Worm (Caenorhabditis elegans) whole organism, young adult: ENCODE data around the gene mtrf-1L.
"Not testable (repeated sequence)": the region's sequence is repeated elsewhere in the genome, so short reads cannot be mapped to it uniquely, and the experiment has no call there.

Source experiments
- B0035.1 ChIP-seq: sonication (generic microtip); optimal IDR thresholded peaks from 2 replicates; lab custom pipeline; 2016; ENCODE audit warnings: missing genetic modification characterization, mild to moderate bottlenecking, missing compliant biosample characterization, missing genotype, missing genetic modification reagents
- F22D6.2 ChIP-seq: sonication (generic microtip); optimal IDR thresholded peaks from 2 replicates; lab custom pipeline; 2016; ENCODE audit warnings: mild to moderate bottlenecking, missing genetic modification characterization, missing compliant biosample characterization
- F33H1.4 ChIP-seq: fragments of 200-800 bp; sonication (Bioruptor generic); IDR thresholded peaks from 2 replicates; pipeline ENCODE4 v1.3.6; 2022; ENCODE audit warnings: missing genetic modification reagents, missing genetic modification characterization, missing compliant biosample characterization
- F39B2.1 ChIP-seq: fragments of 200-800 bp; sonication (Bioruptor generic); IDR thresholded peaks from 2 replicates; pipeline ENCODE4 v1.3.6; 2022; ENCODE audit warnings: missing genetic modification reagents, missing genetic modification characterization, missing compliant biosample characterization
- F52B5.7 ChIP-seq: sonication (generic microtip); optimal IDR thresholded peaks from 2 replicates; lab custom pipeline; 2016; ENCODE audit warnings: mild to moderate bottlenecking, missing genetic modification characterization, missing compliant biosample characterization
- T07F8.4 ChIP-seq: sonication (generic microtip); optimal IDR thresholded peaks from 2 replicates; lab custom pipeline; 2016; ENCODE audit warnings: mild to moderate bottlenecking, missing genetic modification characterization, moderate library complexity, missing compliant biosample characterization
- Y67H2A.10 ChIP-seq: fragments of 200-800 bp; sonication (Bioruptor generic); conservative IDR thresholded peaks from 2 replicates; pipeline ENCODE4 v1.3.6; 2022; ENCODE audit warnings: missing genetic modification reagents, missing genetic modification characterization, missing compliant biosample characterization
- ama-1 ChIP-seq, 3 experiments: fragments of 150-350 bp in 1 of 3; sonication (generic microtip) in 2 of 3; optimal IDR thresholded peaks; 2 replicates each; lab custom pipeline; 2014 to 2018; ENCODE audit warnings: missing biosample characterization in 2 of 3, missing genetic modification characterization in 2 of 3, missing genetic modification reagents in 2 of 3
- aptf-2 ChIP-seq: fragments of 200-800 bp; sonication (Bioruptor generic); conservative IDR thresholded peaks from 2 replicates; pipeline ENCODE4 v1.3.6; 2022; ENCODE audit warnings: missing genetic modification reagents, missing genetic modification characterization, missing compliant biosample characterization
- atf-7 ChIP-seq: sonication (generic microtip); optimal IDR thresholded peaks from 2 replicates; lab custom pipeline; 2017; ENCODE audit warnings: mild to moderate bottlenecking, missing genetic modification characterization, missing compliant biosample characterization
- attf-3 ChIP-seq: fragments of 200-800 bp; sonication (Bioruptor generic); conservative IDR thresholded peaks from 2 replicates; pipeline ENCODE4 v1.3.6; 2022; ENCODE audit warnings: missing genetic modification reagents, missing genetic modification characterization, missing compliant biosample characterization
- attf-5 ChIP-seq: fragments of 200-800 bp; sonication (Bioruptor generic); optimal IDR thresholded peaks from 2 replicates; lab custom pipeline; 2018; ENCODE audit warnings: mild to moderate bottlenecking, missing genetic modification characterization, missing compliant biosample characterization
- bed-2 ChIP-seq: fragments of 200-800 bp; sonication (Bioruptor generic); IDR thresholded peaks from 2 replicates; pipeline ENCODE4 v1.3.6; 2022; ENCODE audit warnings: missing genetic modification reagents, missing genetic modification characterization, missing compliant biosample characterization
- ceh-100 ChIP-seq: fragments of 200-800 bp; sonication (Bioruptor generic); IDR thresholded peaks from 2 replicates; pipeline ENCODE4 v1.3.6; 2022; ENCODE audit warnings: missing genetic modification reagents, missing genetic modification characterization, missing compliant biosample characterization
- ceh-91 ChIP-seq: fragments of 200-800 bp; sonication (Bioruptor generic); IDR thresholded peaks from 2 replicates; pipeline ENCODE4 v1.3.6; 2022; ENCODE audit warnings: missing genetic modification reagents, missing genetic modification characterization, missing compliant biosample characterization
- egl-18 ChIP-seq: fragments of 200-800 bp; sonication (Bioruptor generic); IDR thresholded peaks from 2 replicates; pipeline ENCODE4 v1.3.6; 2022; ENCODE audit warnings: missing genetic modification reagents, missing genetic modification characterization, missing compliant biosample characterization
- egrh-3 ChIP-seq: fragments of 200-800 bp; sonication (Bioruptor generic); IDR thresholded peaks from 2 replicates; pipeline ENCODE4 v1.3.6; 2022; ENCODE audit warnings: missing genetic modification reagents, missing genetic modification characterization, missing compliant biosample characterization
- ekl-4 ChIP-seq: fragments of 200-800 bp; sonication (Bioruptor generic); IDR thresholded peaks from 2 replicates; pipeline ENCODE4 v1.3.6; 2022; ENCODE audit warnings: missing genetic modification reagents, missing genetic modification characterization, missing compliant biosample characterization
- lin-26 ChIP-seq: fragments of 200-800 bp; sonication (Bioruptor generic); IDR thresholded peaks from 2 replicates; pipeline ENCODE4 v1.3.6; 2022; ENCODE audit warnings: missing genetic modification reagents, missing genetic modification characterization, missing compliant biosample characterization
- lsl-1 ChIP-seq: fragments of 200-800 bp; sonication (Bioruptor generic); optimal IDR thresholded peaks from 2 replicates; lab custom pipeline; 2018; ENCODE audit warnings: mild to moderate bottlenecking, missing genetic modification characterization, moderate library complexity, missing compliant biosample characterization
- madf-3 ChIP-seq: fragments of 200-800 bp; sonication (Bioruptor generic); IDR thresholded peaks from 2 replicates; pipeline ENCODE4 v1.3.6; 2022; ENCODE audit warnings: missing genetic modification reagents, missing genetic modification characterization, missing compliant biosample characterization
- madf-8 ChIP-seq: fragments of 200-800 bp; sonication (Bioruptor generic); conservative IDR thresholded peaks from 2 replicates; pipeline ENCODE4 v1.3.6; 2022; ENCODE audit warnings: missing genetic modification reagents, missing genetic modification characterization, missing compliant biosample characterization
- mel-28 ChIP-seq: sonication (generic microtip); optimal IDR thresholded peaks from 2 replicates; lab custom pipeline; 2016; ENCODE audit warnings: borderline replicate concordance, mild to moderate bottlenecking, missing genetic modification characterization, missing compliant biosample characterization
- nfyb-1 ChIP-seq: fragments of 200-800 bp; sonication (Bioruptor generic); IDR thresholded peaks from 2 replicates; pipeline ENCODE4 v1.3.6; 2022; ENCODE audit warnings: missing genetic modification reagents, missing genetic modification characterization, missing compliant biosample characterization
- repo-1 ChIP-seq: sonication (generic microtip); optimal IDR thresholded peaks from 2 replicates; lab custom pipeline; 2017; ENCODE audit warnings: mild to moderate bottlenecking, missing genetic modification characterization, missing compliant biosample characterization
- snpc-3.4 ChIP-seq: sonication (generic microtip); optimal IDR thresholded peaks from 2 replicates; lab custom pipeline; 2017; ENCODE audit warnings: missing genetic modification characterization, mild to moderate bottlenecking, missing compliant biosample characterization, antibody characterized with exemption, moderate library complexity, missing genotype, missing genetic modification reagents
- snpc-4 ChIP-seq, 5 experiments: fragments of 150-350 bp in 1 of 5; sonication (generic microtip) in 4 of 5; optimal IDR thresholded peaks; 2 replicates each; lab custom pipeline; 2014 to 2018; ENCODE audit warnings: missing genetic modification characterization in 5 of 5, missing biosample characterization in 3 of 5, antibody characterized with exemption in 2 of 5, mild to moderate bottlenecking in 2 of 5, missing compliant biosample characterization in 2 of 5, missing genotype in 2 of 5, moderate library complexity in 2 of 5, missing genetic modification reagents in 1 of 5
- somi-1 ChIP-seq: fragments of 200-800 bp; sonication (Bioruptor generic); optimal IDR thresholded peaks from 2 replicates; lab custom pipeline; 2018; ENCODE audit warnings: mild to moderate bottlenecking, missing genetic modification characterization, missing compliant biosample characterization
- tbp1 ChIP-seq: fragments of 200-800 bp; sonication (Bioruptor generic); optimal IDR thresholded peaks from 2 replicates; lab custom pipeline; 2018; ENCODE audit warnings: mild to moderate bottlenecking, missing genetic modification characterization, missing compliant biosample characterization
- unc-130 ChIP-seq: sonication (generic microtip); optimal IDR thresholded peaks from 2 replicates; lab custom pipeline; 2016; ENCODE audit warnings: missing genetic modification reagents, missing genetic modification characterization, missing compliant biosample characterization
- ztf-22 ChIP-seq: fragments of 200-800 bp; sonication (Bioruptor generic); optimal IDR thresholded peaks from 2 replicates; lab custom pipeline; 2018; ENCODE audit warnings: mild to moderate bottlenecking, missing genetic modification characterization, moderate library complexity, missing compliant biosample characterization
- ztf-25 ChIP-seq: fragments of 200-800 bp; sonication (Bioruptor generic); IDR thresholded peaks from 2 replicates; pipeline ENCODE4 v1.3.6; 2022; ENCODE audit warnings: missing genetic modification reagents, missing genetic modification characterization, missing compliant biosample characterization
- ztf-6 ChIP-seq: fragments of 200-800 bp; sonication (Bioruptor generic); IDR thresholded peaks from 2 replicates; pipeline ENCODE4 v1.3.6; 2022; ENCODE audit warnings: missing genetic modification reagents, missing genetic modification characterization, missing compliant biosample characterization

The mtrf-1L gene

DNA sequence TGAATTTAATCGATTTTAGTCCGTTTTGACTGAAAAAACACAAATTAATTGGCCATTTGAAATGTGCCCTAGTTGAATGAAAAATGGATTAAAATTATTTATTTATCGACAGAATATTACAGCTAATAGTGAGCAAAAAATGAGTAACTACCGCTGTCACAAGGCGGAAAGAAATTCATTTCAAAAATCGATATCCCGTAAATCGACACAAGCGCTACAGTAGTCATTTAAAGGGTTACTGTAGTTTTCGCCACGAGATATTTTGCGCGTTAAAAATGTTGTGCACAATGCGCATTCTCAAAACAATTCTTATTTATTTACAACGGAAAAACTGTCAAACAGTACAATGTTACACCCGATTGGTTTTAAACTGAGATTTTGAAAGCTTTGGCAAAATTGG, 23.7 kb downstream of the mtrf-1L start:
- TF ChIP-seq lin-26 (GFP tag; lab: Robert Waterston, UW) = no peak
- no peak for TF ChIP-seq snpc-4 (GFP tag; optimal IDR thresholded peaks at IDR 0.05; lab: Kevin White, UChicago)
- peak in 1 of 4 experiments; percentile 83 for TF ChIP-seq snpc-4 (tag; optimal IDR thresholded peaks at IDR 0.05; lab: Kevin White, UChicago)
- TF ChIP-seq attf-3 = no peak
- peak; percentile 7 for TF ChIP-seq tbp1 (GFP tag; lab: Kevin White, UChicago)
- no peak for TF ChIP-seq ama-1 (optimal IDR thresholded peaks at IDR 0.05; lab: Kevin White, UChicago)
- TF ChIP-seq ama-1 (GFP tag; optimal IDR thresholded peaks at IDR 0.05; lab: Kevin White, UChicago) = no peak
- no peak for TF ChIP-seq ceh-100 (GFP tag; lab: Robert Waterston, UW)
- peak; percentile 46; the same call in 1 of the 2 replicates for TF ChIP-seq F33H1.4 (GFP tag; lab: Robert Waterston, UW)
- no peak for TF ChIP-seq egl-18 (GFP tag; lab: Robert Waterston, UW)
- TF ChIP-seq madf-3 (GFP tag; lab: Robert Waterston, UW) = no peak
- no peak for TF ChIP-seq atf-7 (tag; lab: Kevin White, UChicago)
- TF ChIP-seq ceh-91 = no peak
- TF ChIP-seq lsl-1 (GFP tag; lab: Kevin White, UChicago) = peak; percentile 75
- no peak for TF ChIP-seq B0035.1 (tag; lab: Kevin White, UChicago)
- TF ChIP-seq T07F8.4 = no peak
- TF ChIP-seq aptf-2 (GFP tag; lab: Robert Waterston, UW) = no peak
- no peak for TF ChIP-seq Y67H2A.10 (GFP tag; lab: Robert Waterston, UW)

DNA sequence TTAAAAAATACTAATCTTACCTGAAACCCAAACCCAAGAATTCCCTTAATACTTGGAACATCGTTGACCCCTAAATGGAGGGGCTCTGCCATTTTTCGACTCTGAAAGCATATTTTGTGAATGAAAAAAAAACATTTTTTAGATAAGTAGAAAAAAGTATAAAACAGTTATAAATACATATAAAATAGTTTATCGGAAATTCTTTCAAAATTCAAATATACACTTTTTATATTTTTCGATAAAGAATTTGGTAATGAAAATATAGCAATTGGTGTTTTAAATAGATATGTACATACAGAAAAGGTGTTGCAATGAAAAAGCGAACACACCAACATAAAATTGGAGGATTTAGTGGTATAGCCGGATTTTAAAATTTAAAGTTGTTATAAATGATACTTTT, 28.1 kb downstream of the mtrf-1L start, which contains the start of gene Y59E9AL.4:
Gene Y59E9AL.4 (minus strand): TSS at position 101 of the 400 bp plus-strand sequence.
- TF ChIP-seq madf-8 (GFP tag; lab: Robert Waterston, UW) = no peak
- TF ChIP-seq mel-28 = no peak
- no peak for TF ChIP-seq ztf-22 (GFP tag; lab: Kevin White, UChicago)
- no peak for TF ChIP-seq F22D6.2 (tag; lab: Kevin White, UChicago)
- no peak for TF ChIP-seq attf-5
- no peak for TF ChIP-seq Y67H2A.10 (GFP tag; lab: Robert Waterston, UW)
- no peak for TF ChIP-seq F39B2.1 (GFP tag; lab: Robert Waterston, UW)
- TF ChIP-seq unc-130 (GFP tag; lab: Kevin White, UChicago) = no peak

DNA sequence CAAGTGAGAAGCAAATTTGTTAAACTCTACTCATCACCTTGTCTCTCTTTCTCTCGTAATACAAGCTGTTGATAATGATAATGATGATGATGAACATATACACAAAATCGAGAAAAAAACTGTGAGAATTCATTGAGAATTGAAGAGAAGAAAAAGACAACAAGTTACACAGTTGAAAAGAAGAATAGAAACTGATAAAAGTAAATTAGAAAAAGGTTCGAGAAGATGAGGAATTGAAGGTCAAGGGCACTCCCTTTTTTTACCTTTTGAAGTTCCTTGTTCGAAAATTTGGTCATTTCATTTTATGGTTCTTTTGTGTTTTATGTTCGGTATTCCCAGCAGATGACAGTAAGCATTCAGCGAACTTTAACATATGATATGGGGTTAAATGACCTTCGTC, 29.4 kb downstream of the mtrf-1L start:
- TF ChIP-seq aptf-2 (GFP tag; lab: Robert Waterston, UW) (no peak), ztf-25 (no peak), somi-1 (GFP tag; lab: Kevin White, UChicago) (peak; percentile 46), bed-2 (GFP tag; lab: Robert Waterston, UW) (no peak), ekl-4 (no peak)

DNA sequence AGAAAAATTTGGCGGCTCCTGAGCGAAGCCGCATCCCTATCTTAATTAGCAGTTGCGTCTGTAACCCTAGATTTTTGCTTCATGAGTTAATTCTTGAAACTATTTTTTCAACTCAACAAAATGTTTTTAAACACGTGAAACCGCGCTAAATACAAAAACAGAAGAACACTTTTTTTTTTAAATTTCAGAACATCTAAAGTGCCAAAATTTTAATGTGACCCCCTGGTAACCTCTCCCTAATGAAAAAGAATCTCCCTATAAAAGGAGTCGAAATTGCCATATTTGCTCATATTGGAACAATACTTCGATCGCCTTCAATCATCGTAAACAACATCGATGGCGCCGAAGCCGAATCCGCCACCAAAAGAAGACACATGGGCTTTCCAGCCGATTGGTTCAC, 31.5 kb downstream of the mtrf-1L start, which contains the start of gene nsph-4.2:
Gene nsph-4.2 (plus strand): TSS at position 301 of the 400 bp plus-strand sequence.
- not testable (repeated sequence) for TF ChIP-seq ztf-6; snpc-3.4 (tag; lab: Kevin White, UChicago); F52B5.7 (tag; lab: Kevin White, UChicago)

DNA sequence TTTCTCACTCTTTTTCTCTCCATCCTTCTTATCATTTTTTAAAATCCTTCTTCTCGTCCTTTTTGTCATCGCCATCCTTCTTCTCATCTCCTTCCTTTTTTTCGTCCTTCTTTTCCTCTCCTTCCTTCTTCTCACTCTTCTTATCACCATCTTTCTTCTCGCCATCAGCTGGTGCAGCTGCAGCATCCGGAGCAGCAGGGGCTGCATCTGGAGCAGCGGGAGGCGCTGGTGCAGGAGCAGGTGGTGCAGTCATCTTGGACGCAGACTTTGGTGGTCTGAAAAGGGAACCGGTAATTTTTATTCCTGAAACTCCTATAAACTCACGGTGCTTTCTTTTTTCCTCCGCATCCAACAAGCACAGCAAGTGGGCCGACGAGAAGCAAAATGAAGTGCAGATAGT, 34.8 kb downstream of the mtrf-1L start:
- TF ChIP-seq lsl-1 (GFP tag; lab: Kevin White, UChicago) = no peak
- TF ChIP-seq repo-1 = no peak
- peak; percentile 84; the same call in 1 of the 2 replicates for TF ChIP-seq egrh-3 (GFP tag; lab: Robert Waterston, UW)
- no peak for TF ChIP-seq nfyb-1 (GFP tag; lab: Robert Waterston, UW)
